Worm (Caenorhabditis elegans): ENCODE data around the gene C44B11.1.

ce11 chrIII:3188564-3188963, 33.5 kb downstream of the C44B11.1 start:
- TF ChIP-seq W03F9.2 (tag; optimal IDR thresholded peaks at IDR 0.05) = no peak
- TF ChIP-seq him-1 (tag; optimal IDR thresholded peaks at IDR 0.05) = no peak
- no peak for TF ChIP-seq dao-5 (tag; optimal IDR thresholded peaks at IDR 0.05)
